Worm (Caenorhabditis elegans): ENCODE data around the gene rexd-1.

The rexd-1 gene

DNA sequence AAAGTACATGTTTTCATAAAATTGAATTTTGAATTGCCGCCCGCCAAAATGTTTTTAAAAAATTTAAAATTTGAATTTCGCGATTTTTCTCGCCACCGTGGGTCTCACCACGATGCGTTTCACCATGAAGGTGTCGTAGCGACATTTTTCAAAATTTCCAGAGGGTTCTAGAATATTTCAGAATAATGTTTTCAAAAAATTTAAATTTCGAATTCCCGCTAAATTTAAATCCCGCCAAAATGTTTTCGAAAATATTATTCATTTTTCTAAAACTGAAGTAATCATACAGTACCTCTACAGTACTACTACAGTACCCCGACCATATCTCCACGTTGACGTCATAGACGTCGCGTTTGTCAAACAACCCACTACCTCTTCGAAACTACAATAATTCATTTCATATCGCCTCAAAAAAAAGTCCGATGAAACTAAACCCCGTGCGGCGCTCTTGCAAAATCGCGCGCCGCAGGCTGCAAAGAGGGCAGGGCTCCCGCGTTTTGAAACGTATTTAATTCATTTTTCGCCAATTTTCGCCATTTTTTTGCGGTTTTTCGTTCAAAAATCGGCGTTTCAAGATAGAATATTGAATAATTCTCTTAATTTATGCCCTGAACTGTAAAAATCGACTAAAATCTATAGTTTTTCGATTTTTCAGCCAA, 9.9 kb upstream of the rexd-1 start, which contains the start of the genes pvf-1 and Y39A3CL.7 (continued):
- TF ChIP-seq sup-37 (GFP tag; optimal IDR thresholded peaks at IDR 0.05) (no peak), nhr-76 (tag; optimal IDR thresholded peaks at IDR 0.05) (no peak), pqm-1 (tag; optimal IDR thresholded peaks at IDR 0.05) (no peak), nhr-71 (tag; optimal IDR thresholded peaks at IDR 0.05) (no peak), aha-1 (tag; optimal IDR thresholded peaks at IDR 0.05) (no peak), nhr-90 (tag; optimal IDR thresholded peaks at IDR 0.05; ENCODE audit: poor library complexity) (peak; percentile 34), nhr-19 (GFP tag; conservative IDR thresholded peaks at IDR 0.05) (0 out of 2 replicates have a peak, but pooled peaks have one; percentile 33), ama-1 (optimal IDR thresholded peaks at IDR 0.05) (no peak), ztf-4 (tag; optimal IDR thresholded peaks at IDR 0.05) (no peak), efl-1 (optimal IDR thresholded peaks at IDR 0.05) (peak; percentile 26 to 57), efl-1 (GFP tag; optimal IDR thresholded peaks at IDR 0.05 in 1 of 2) (peak; percentile 44 to 95), unc-30 (tag; optimal IDR thresholded peaks at IDR 0.05) (no peak), grh-1 (GFP tag; IDR thresholded peaks at IDR 0.05) (no peak), sox-4 (tag; optimal IDR thresholded peaks at IDR 0.05) (peak; percentile 29), zip-4 (GFP tag; optimal IDR thresholded peaks at IDR 0.05) (no peak), ceh-88 (GFP tag; IDR thresholded peaks at IDR 0.05) (no peak), hpl-2 (GFP tag; optimal IDR thresholded peaks at IDR 0.05) (no peak), mef-2 (tag; optimal IDR thresholded peaks at IDR 0.05) (no peak), ceh-8 (GFP tag; optimal IDR thresholded peaks at IDR 0.05) (no peak), snpc-4 (tag; optimal IDR thresholded peaks at IDR 0.05) (no peak), fkh-8 (tag; optimal IDR thresholded peaks at IDR 0.05) (no peak), lir-3 (tag; optimal IDR thresholded peaks at IDR 0.05; ENCODE audit: poor library complexity) (no peak), lin-35 (GFP tag; optimal IDR thresholded peaks at IDR 0.05) (peak; percentile 0 to 47), hlh-4 (tag; optimal IDR thresholded peaks at IDR 0.05) (no peak), unc-98 (GFP tag; IDR thresholded peaks at IDR 0.05) (no peak), hlh-17 (GFP tag; optimal IDR thresholded peaks at IDR 0.05; ENCODE audit: borderline replicate concordance) (no peak), C34B4.2 (tag; optimal IDR thresholded peaks at IDR 0.05) (no peak), nhr-237 (tag; optimal IDR thresholded peaks at IDR 0.05) (no peak), elt-3 (tag; optimal IDR thresholded peaks at IDR 0.05) (peak in 1 of 6 experiments; percentile 21), blmp-1 (tag; optimal IDR thresholded peaks at IDR 0.05) (no peak), lin-13 (GFP tag; optimal IDR thresholded peaks at IDR 0.05) (no peak), ceh-90 (tag; optimal IDR thresholded peaks at IDR 0.05) (no peak), ceh-63 (GFP tag; optimal IDR thresholded peaks at IDR 0.05) (no peak), unc-130 (tag; optimal IDR thresholded peaks at IDR 0.05) (peak; percentile 62), aly-2 (tag; optimal IDR thresholded peaks at IDR 0.05) (no peak), nhr-77 (tag; optimal IDR thresholded peaks at IDR 0.05) (no peak), pax-3 (tag; optimal IDR thresholded peaks at IDR 0.05) (no peak), fkh-10 (GFP tag; optimal IDR thresholded peaks at IDR 0.05) (no peak), tlp-1 (tag; optimal IDR thresholded peaks at IDR 0.05) (no peak)

DNA sequence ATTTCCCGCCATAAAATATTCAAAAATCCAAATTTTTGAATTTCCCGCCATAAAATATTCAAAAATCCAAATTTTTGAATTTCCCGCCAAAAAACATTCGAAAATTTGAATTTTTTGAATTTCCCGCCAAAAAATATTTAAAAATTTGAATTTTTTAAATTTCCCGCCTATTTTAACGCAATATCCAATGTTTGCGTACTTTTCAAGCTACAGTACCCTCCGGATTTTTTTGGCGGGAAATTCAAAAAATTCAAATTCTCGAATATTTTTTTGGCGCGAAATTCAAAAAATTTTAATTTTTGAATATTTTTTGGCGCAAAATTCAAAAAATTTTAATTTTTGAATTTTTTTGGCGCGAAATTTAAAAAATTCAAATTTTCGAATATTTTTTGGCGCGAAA, 3.2 kb upstream of the rexd-1 start:
- TF ChIP-seq lin-35 (GFP tag; optimal IDR thresholded peaks at IDR 0.05) (no peak), sptf-1 (tag; optimal IDR thresholded peaks at IDR 0.05) (no peak), ceh-8 (GFP tag; optimal IDR thresholded peaks at IDR 0.05) (no peak), swsn-7 (tag; optimal IDR thresholded peaks at IDR 0.05) (no peak), elt-3 (tag; optimal IDR thresholded peaks at IDR 0.05) (no peak), alr-1 (tag; optimal IDR thresholded peaks at IDR 0.05; ENCODE audit: borderline replicate concordance) (no peak), jun-1 (tag; optimal IDR thresholded peaks at IDR 0.05) (no peak), C04F5.9 (tag; optimal IDR thresholded peaks at IDR 0.05) (no peak), efl-1 (optimal IDR thresholded peaks at IDR 0.05) (no peak), efl-1 (GFP tag; optimal IDR thresholded peaks at IDR 0.05 in 1 of 2) (no peak), C16A3.4 (tag; optimal IDR thresholded peaks at IDR 0.05) (no peak), vab-15 (tag; optimal IDR thresholded peaks at IDR 0.05) (no peak), isw-1 (GFP tag; IDR thresholded peaks at IDR 0.05) (no peak), snu-23 (GFP tag; optimal IDR thresholded peaks at IDR 0.05) (no peak), ama-1 (optimal IDR thresholded peaks at IDR 0.05) (no peak), lin-39 (tag; optimal IDR thresholded peaks at IDR 0.05) (no peak), F16B12.6 (tag; optimal IDR thresholded peaks at IDR 0.05) (no peak), tlp-1 (tag; optimal IDR thresholded peaks at IDR 0.05) (no peak), pag-3 (tag; optimal IDR thresholded peaks at IDR 0.05; ENCODE audit: borderline replicate concordance, insufficient read depth) (no peak)

Data from whole organism, L1 larva.